Worm (Caenorhabditis elegans) whole organism, young adult: ENCODE data around the gene F59B10.5.
A peak's percentile ranks its signal among the peaks of the same experiment; 100 is the strongest.

Experiments
- C06A6.2 ChIP-seq: fragments of 200-800 bp; sonication (Bioruptor generic); conservative IDR thresholded peaks from 2 replicates; pipeline ENCODE4 v1.3.6; 2022; ENCODE audit warnings: missing genetic modification characterization, missing compliant biosample characterization
- F22D6.2 ChIP-seq: sonication (generic microtip); optimal IDR thresholded peaks from 2 replicates; lab custom pipeline; 2016; ENCODE audit warnings: mild to moderate bottlenecking, missing genetic modification characterization, missing compliant biosample characterization
- F33H1.4 ChIP-seq: fragments of 200-800 bp; sonication (Bioruptor generic); IDR thresholded peaks from 2 replicates; pipeline ENCODE4 v1.3.6; 2022; ENCODE audit warnings: missing genetic modification reagents, missing genetic modification characterization, missing compliant biosample characterization
- F37B4.10 ChIP-seq: fragments of 200-800 bp; sonication (Bioruptor generic); IDR thresholded peaks from 2 replicates; pipeline ENCODE4 v1.3.6; 2022; ENCODE audit warnings: missing genetic modification characterization, missing compliant biosample characterization
- F55B11.4 ChIP-seq: sonication (generic microtip); optimal IDR thresholded peaks from 2 replicates; lab custom pipeline; 2016; ENCODE audit warnings: missing compliant biosample characterization, missing genetic modification characterization, borderline replicate concordance; ENCODE audit not compliant: insufficient read depth
- K11D2.4 ChIP-seq: fragments of 200-800 bp; sonication (Bioruptor generic); IDR thresholded peaks from 2 replicates; pipeline ENCODE4 v1.3.6; 2022; ENCODE audit warnings: missing genetic modification reagents, missing genetic modification characterization, missing compliant biosample characterization
- Y79H2A.3 ChIP-seq: fragments of 200-800 bp; sonication (Bioruptor generic); conservative IDR thresholded peaks from 2 replicates; pipeline ENCODE4 v1.3.6; 2022; ENCODE audit warnings: missing genetic modification reagents, missing genetic modification characterization, missing compliant biosample characterization
- Y95B8A.8 ChIP-seq: fragments of 200-800 bp; sonication (Bioruptor generic); IDR thresholded peaks from 2 replicates; pipeline ENCODE4 v1.3.6; 2022; ENCODE audit warnings: missing genetic modification reagents, missing genetic modification characterization, missing compliant biosample characterization
- ZK185.1 ChIP-seq: sonication (generic microtip); optimal IDR thresholded peaks from 2 replicates; lab custom pipeline; 2016; ENCODE audit warnings: mild to moderate bottlenecking, missing genetic modification characterization, missing compliant biosample characterization; ENCODE audit not compliant: poor library complexity, severe bottlenecking
- aptf-2 ChIP-seq: fragments of 200-800 bp; sonication (Bioruptor generic); conservative IDR thresholded peaks from 2 replicates; pipeline ENCODE4 v1.3.6; 2022; ENCODE audit warnings: missing genetic modification reagents, missing genetic modification characterization, missing compliant biosample characterization
- athp-1 ChIP-seq: sonication (generic microtip); optimal IDR thresholded peaks from 2 replicates; lab custom pipeline; 2017; ENCODE audit warnings: mild to moderate bottlenecking, missing genetic modification characterization, missing compliant biosample characterization
- attf-5 ChIP-seq: fragments of 200-800 bp; sonication (Bioruptor generic); optimal IDR thresholded peaks from 2 replicates; lab custom pipeline; 2018; ENCODE audit warnings: mild to moderate bottlenecking, missing genetic modification characterization, missing compliant biosample characterization
- attf-6 ChIP-seq: fragments of 200-800 bp; sonication (Bioruptor generic); IDR thresholded peaks from 2 replicates; pipeline ENCODE4 v1.3.6; 2022; ENCODE audit warnings: missing genetic modification reagents, missing genetic modification characterization, missing compliant biosample characterization
- bed-1 ChIP-seq: fragments of 200-800 bp; sonication (Bioruptor generic); IDR thresholded peaks from 2 replicates; pipeline ENCODE4 v1.3.6; 2022; ENCODE audit warnings: missing genetic modification reagents, missing genetic modification characterization, missing compliant biosample characterization
- ccch-3 ChIP-seq: fragments of 200-800 bp; sonication (Bioruptor generic); optimal IDR thresholded peaks from 2 replicates; lab custom pipeline; 2018; ENCODE audit warnings: mild to moderate bottlenecking, missing genetic modification characterization, missing compliant biosample characterization
- cebp-1 ChIP-seq, 2 experiments: fragments of 200-800 bp in 1 of 2; sonication (Bioruptor generic) in 1 of 2; sonication (generic microtip) in 1 of 2; IDR thresholded peaks in 1 of 2; optimal IDR thresholded peaks in 1 of 2; 2 replicates each; pipeline versions ENCODE4 v1.3.6 to Lab custom; 2017 to 2022; ENCODE audit warnings: missing compliant biosample characterization in 2 of 2, missing genetic modification characterization in 2 of 2, mild to moderate bottlenecking in 1 of 2, missing genetic modification reagents in 1 of 2, moderate library complexity in 1 of 2
- cebp-2 ChIP-seq: fragments of 200-800 bp; sonication (Bioruptor generic); IDR thresholded peaks from 2 replicates; pipeline ENCODE4 v1.3.6; 2022; ENCODE audit warnings: missing genetic modification characterization, missing compliant biosample characterization
- ceh-27 ChIP-seq: fragments of 200-800 bp; sonication (Bioruptor generic); optimal IDR thresholded peaks from 2 replicates; lab custom pipeline; 2018; ENCODE audit warnings: mild to moderate bottlenecking, missing genetic modification characterization, moderate library complexity, missing compliant biosample characterization
- ceh-91 ChIP-seq: fragments of 200-800 bp; sonication (Bioruptor generic); IDR thresholded peaks from 2 replicates; pipeline ENCODE4 v1.3.6; 2022; ENCODE audit warnings: missing genetic modification reagents, missing genetic modification characterization, missing compliant biosample characterization
- die-1 ChIP-seq: sonication (generic microtip); optimal IDR thresholded peaks from 2 replicates; lab custom pipeline; 2016; ENCODE audit warnings: missing genotype, mild to moderate bottlenecking, missing genetic modification characterization, missing compliant biosample characterization
- dpff-1 ChIP-seq: sonication (generic microtip); optimal IDR thresholded peaks from 2 replicates; lab custom pipeline; 2017; ENCODE audit warnings: mild to moderate bottlenecking, missing genetic modification characterization, missing compliant biosample characterization
- egl-44 ChIP-seq: fragments of 200-800 bp; sonication (Bioruptor generic); IDR thresholded peaks from 2 replicates; pipeline ENCODE4 v1.3.6; 2022; ENCODE audit warnings: missing genetic modification reagents, missing genetic modification characterization, missing compliant biosample characterization
- ekl-4 ChIP-seq: fragments of 200-800 bp; sonication (Bioruptor generic); IDR thresholded peaks from 2 replicates; pipeline ENCODE4 v1.3.6; 2022; ENCODE audit warnings: missing genetic modification reagents, missing genetic modification characterization, missing compliant biosample characterization
- fkh-3 ChIP-seq: sonication (generic microtip); optimal IDR thresholded peaks from 2 replicates; lab custom pipeline; 2016; ENCODE audit warnings: mild to moderate bottlenecking, missing genetic modification characterization, missing compliant biosample characterization
- gei-17 ChIP-seq: fragments of 200-800 bp; sonication (Bioruptor generic); optimal IDR thresholded peaks from 2 replicates; lab custom pipeline; 2018; ENCODE audit warnings: mild to moderate bottlenecking, missing genetic modification characterization, missing compliant biosample characterization
- lin-54 ChIP-seq: fragments of 200-800 bp; sonication (Bioruptor generic); optimal IDR thresholded peaks from 2 replicates; lab custom pipeline; 2018; ENCODE audit warnings: mild to moderate bottlenecking, missing genetic modification characterization, missing compliant biosample characterization
- lir-1 ChIP-seq: fragments of 200-800 bp; sonication (Bioruptor generic); conservative IDR thresholded peaks from 2 replicates; pipeline ENCODE4 v1.3.6; 2022; ENCODE audit warnings: missing genetic modification reagents, missing genetic modification characterization, missing compliant biosample characterization
- lsl-1 ChIP-seq: fragments of 200-800 bp; sonication (Bioruptor generic); optimal IDR thresholded peaks from 2 replicates; lab custom pipeline; 2018; ENCODE audit warnings: mild to moderate bottlenecking, missing genetic modification characterization, moderate library complexity, missing compliant biosample characterization
- lsy-27 ChIP-seq: sonication (generic microtip); optimal IDR thresholded peaks from 2 replicates; lab custom pipeline; 2017; ENCODE audit warnings: missing genetic modification characterization, mild to moderate bottlenecking, missing compliant biosample characterization, antibody characterized with exemption, missing genotype, borderline replicate concordance; ENCODE audit not compliant: insufficient read depth
- madf-3 ChIP-seq: fragments of 200-800 bp; sonication (Bioruptor generic); IDR thresholded peaks from 2 replicates; pipeline ENCODE4 v1.3.6; 2022; ENCODE audit warnings: missing genetic modification reagents, missing genetic modification characterization, missing compliant biosample characterization
- mel-28 ChIP-seq: sonication (generic microtip); optimal IDR thresholded peaks from 2 replicates; lab custom pipeline; 2016; ENCODE audit warnings: borderline replicate concordance, mild to moderate bottlenecking, missing genetic modification characterization, missing compliant biosample characterization
- nhr-90 ChIP-seq: sonication (generic microtip); optimal IDR thresholded peaks from 2 replicates; lab custom pipeline; 2016; ENCODE audit warnings: missing genotype, mild to moderate bottlenecking, missing genetic modification characterization, missing compliant biosample characterization
- repo-1 ChIP-seq: sonication (generic microtip); optimal IDR thresholded peaks from 2 replicates; lab custom pipeline; 2017; ENCODE audit warnings: mild to moderate bottlenecking, missing genetic modification characterization, missing compliant biosample characterization
- rpc-1 ChIP-seq, 2 experiments: fragments of 150-350 bp in 1 of 2; sonication (generic microtip) in 1 of 2; optimal IDR thresholded peaks; 2 replicates each; lab custom pipeline; 2014 to 2018; ENCODE audit warnings: missing biosample characterization in 1 of 2, missing genetic modification characterization in 1 of 2, missing genetic modification reagents in 1 of 2, missing genotype in 1 of 2
- sdz-38 ChIP-seq: sonication (generic microtip); optimal IDR thresholded peaks from 2 replicates; lab custom pipeline; 2016; ENCODE audit warnings: missing genotype, missing genetic modification characterization, missing compliant biosample characterization
- snpc-3.4 ChIP-seq: sonication (generic microtip); optimal IDR thresholded peaks from 2 replicates; lab custom pipeline; 2017; ENCODE audit warnings: missing genetic modification characterization, mild to moderate bottlenecking, missing compliant biosample characterization, antibody characterized with exemption, moderate library complexity, missing genotype, missing genetic modification reagents
- snpc-4 ChIP-seq, 5 experiments: fragments of 150-350 bp in 1 of 5; sonication (generic microtip) in 4 of 5; optimal IDR thresholded peaks; 2 replicates each; lab custom pipeline; 2014 to 2018; ENCODE audit warnings: missing genetic modification characterization in 5 of 5, missing biosample characterization in 3 of 5, antibody characterized with exemption in 2 of 5, mild to moderate bottlenecking in 2 of 5, missing compliant biosample characterization in 2 of 5, missing genotype in 2 of 5, moderate library complexity in 2 of 5, missing genetic modification reagents in 1 of 5
- tlf-1 ChIP-seq: fragments of 200-800 bp; sonication (Bioruptor generic); optimal IDR thresholded peaks from 2 replicates; lab custom pipeline; 2018; ENCODE audit warnings: mild to moderate bottlenecking, missing genetic modification characterization, missing compliant biosample characterization
- unc-130 ChIP-seq: sonication (generic microtip); optimal IDR thresholded peaks from 2 replicates; lab custom pipeline; 2016; ENCODE audit warnings: missing genetic modification reagents, missing genetic modification characterization, missing compliant biosample characterization
- unc-62 ChIP-seq: fragments of 150-350 bp; optimal IDR thresholded peaks from 2 replicates; lab custom pipeline; 2014; ENCODE audit warnings: missing biosample characterization, missing genetic modification reagents, missing genetic modification characterization
- zfh-2 ChIP-seq: fragments of 200-800 bp; sonication (Bioruptor generic); conservative IDR thresholded peaks from 2 replicates; pipeline ENCODE4 v1.3.6; 2022; ENCODE audit warnings: missing genetic modification reagents, missing genetic modification characterization, missing compliant biosample characterization
- zim-3 ChIP-seq: sonication (generic microtip); optimal IDR thresholded peaks from 2 replicates; lab custom pipeline; 2017; ENCODE audit warnings: mild to moderate bottlenecking, missing genetic modification characterization, moderate library complexity, missing compliant biosample characterization
- ztf-22 ChIP-seq: fragments of 200-800 bp; sonication (Bioruptor generic); optimal IDR thresholded peaks from 2 replicates; lab custom pipeline; 2018; ENCODE audit warnings: mild to moderate bottlenecking, missing genetic modification characterization, moderate library complexity, missing compliant biosample characterization

Gene F59B10.5

DNA sequence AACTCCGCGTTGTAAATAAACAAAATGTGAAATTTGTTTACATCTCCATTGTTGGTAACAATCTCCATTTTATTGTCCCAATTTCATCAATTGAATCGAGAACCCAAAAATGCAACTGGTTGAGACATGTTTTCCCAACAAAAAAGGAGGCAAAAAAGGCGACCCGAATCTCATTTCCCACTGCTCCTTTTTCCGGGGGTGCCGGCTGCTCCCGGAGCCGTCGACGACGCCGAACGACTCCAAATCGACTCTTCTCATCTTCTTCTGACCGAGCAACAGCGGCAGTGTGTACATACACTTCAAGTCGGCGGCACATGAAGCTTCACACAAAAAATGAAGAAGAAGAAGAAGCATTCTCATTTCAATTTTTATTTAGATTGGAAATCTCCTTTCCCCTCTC is 43.0 kb upstream of the F59B10.5 start:
- TF ChIP-seq zfh-2 (GFP tag; lab: Robert Waterston, UW) (peak; percentile 59), attf-5 (GFP tag; lab: Kevin White, UChicago) (no peak), egl-44 (no peak), unc-130 (GFP tag; lab: Kevin White, UChicago) (no peak), cebp-1 (GFP tag; IDR thresholded peaks at IDR 0.05; lab: Robert Waterston, UW) (no peak), cebp-1 (tag; optimal IDR thresholded peaks at IDR 0.05; lab: Kevin White, UChicago) (no peak), Y79H2A.3 (GFP tag; lab: Robert Waterston, UW) (no peak), sdz-38 (tag; lab: Kevin White, UChicago) (no peak), F37B4.10 (GFP tag; lab: Robert Waterston, UW) (no peak)

DNA sequence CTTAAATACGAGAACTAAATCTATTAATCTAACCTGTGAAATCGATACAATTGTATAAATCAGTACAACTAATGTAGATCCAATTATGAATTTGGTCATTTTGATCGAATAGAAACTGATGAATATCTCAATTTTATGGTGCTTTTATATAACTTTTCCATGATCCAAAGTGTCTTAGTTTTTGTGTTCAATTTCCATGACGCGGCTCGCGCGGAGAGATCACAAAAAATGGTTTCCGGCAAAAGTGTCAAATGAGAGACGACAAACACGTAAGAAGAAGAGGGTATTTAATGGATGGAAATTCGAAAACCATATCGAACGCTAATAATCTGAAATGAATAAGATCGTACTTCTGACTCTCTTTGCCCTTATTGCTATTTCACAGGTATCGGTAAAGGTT is 41.1 kb upstream of the F59B10.5 start, which contains the start of the genes C06A1.6 and C06A1.7:
C06A1.6 (minus strand) TSS at position 101 of the 400 bp plus-strand sequence.
C06A1.7 (plus strand) TSS at position 314 of the 400 bp plus-strand sequence.
- TF ChIP-seq snpc-3.4 (no peak), snpc-4 (GFP tag; optimal IDR thresholded peaks at IDR 0.05; lab: Kevin White, UChicago) (no peak), snpc-4 (tag; optimal IDR thresholded peaks at IDR 0.05; lab: Kevin White, UChicago) (no peak), ztf-22 (GFP tag; lab: Kevin White, UChicago) (no peak), ceh-91 (GFP tag; lab: Robert Waterston, UW) (no peak), ZK185.1 (no peak), lin-54 (no peak), K11D2.4 (GFP tag; lab: Robert Waterston, UW) (no peak), cebp-2 (GFP tag; lab: Robert Waterston, UW) (no peak), Y95B8A.8 (no peak), lsy-27 (tag; lab: Kevin White, UChicago) (no peak), fkh-3 (tag; lab: Kevin White, UChicago) (no peak), unc-62 (no peak), bed-1 (GFP tag; lab: Robert Waterston, UW) (no peak), cebp-1 (GFP tag; IDR thresholded peaks at IDR 0.05; lab: Robert Waterston, UW) (no peak), cebp-1 (tag; optimal IDR thresholded peaks at IDR 0.05; lab: Kevin White, UChicago) (no peak), lir-1 (GFP tag; lab: Robert Waterston, UW) (no peak)

DNA sequence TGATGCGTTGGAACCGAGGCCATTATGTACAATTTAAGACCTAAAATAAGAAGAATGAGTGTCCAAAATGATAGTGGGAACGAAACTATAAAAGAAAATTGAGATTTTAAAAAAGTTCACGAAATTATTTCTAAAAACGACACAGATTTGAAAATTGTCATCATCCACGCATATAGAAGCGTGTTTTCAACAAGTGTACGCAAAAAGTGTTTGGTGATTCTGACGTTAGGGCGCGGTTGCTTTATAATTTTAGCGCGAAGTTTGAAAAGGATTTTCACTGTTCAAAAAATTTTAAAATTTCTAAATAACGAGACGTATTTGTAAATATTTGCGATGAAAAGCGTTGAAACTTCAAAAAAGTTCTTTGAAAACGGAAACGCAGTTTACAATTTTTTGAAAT is 39.9 kb upstream of the F59B10.5 start, which contains the start of gene cdc-48.1:
cdc-48.1 (minus strand) TSS at position 40 of the 400 bp plus-strand sequence.
- TF ChIP-seq rpc-1 (optimal IDR thresholded peaks at IDR 0.05; lab: Kevin White, UChicago) = peak; percentile 18
- peak; percentile 14 for TF ChIP-seq rpc-1 (tag; optimal IDR thresholded peaks at IDR 0.05; lab: Kevin White, UChicago)
- TF ChIP-seq madf-3 (GFP tag; lab: Robert Waterston, UW) = peak; percentile 98
- TF ChIP-seq zim-3 (tag; lab: Kevin White, UChicago) = peak; percentile 96
- peak; percentile 100 for TF ChIP-seq tlf-1 (GFP tag; lab: Kevin White, UChicago)
- TF ChIP-seq athp-1 (tag; lab: Kevin White, UChicago) = peak; percentile 100
- TF ChIP-seq F33H1.4 = peak; percentile 96
- TF ChIP-seq F55B11.4 = no peak
- TF ChIP-seq aptf-2 (GFP tag; lab: Robert Waterston, UW) = peak; percentile 90
- TF ChIP-seq sdz-38 (tag; lab: Kevin White, UChicago) = no peak
- TF ChIP-seq ceh-27 (GFP tag; lab: Kevin White, UChicago) = peak; percentile 100
- peak; percentile 99 for TF ChIP-seq ekl-4
- peak; percentile 97 for TF ChIP-seq nhr-90
- TF ChIP-seq ZK185.1 = peak; percentile 99
- TF ChIP-seq die-1 (tag; lab: Kevin White, UChicago) = peak; percentile 89
- peak; percentile 91 for TF ChIP-seq snpc-4 (GFP tag; optimal IDR thresholded peaks at IDR 0.05; lab: Kevin White, UChicago)
- TF ChIP-seq snpc-4 (tag; optimal IDR thresholded peaks at IDR 0.05; lab: Kevin White, UChicago) = peak; percentile 92 to 95 (median 93)
- TF ChIP-seq F22D6.2 (tag; lab: Kevin White, UChicago) = peak; percentile 95
- TF ChIP-seq mel-28 (tag; lab: Kevin White, UChicago) = peak; percentile 82
- TF ChIP-seq lsl-1 = peak; percentile 96
- TF ChIP-seq repo-1 (tag; lab: Kevin White, UChicago) = peak; percentile 98
- TF ChIP-seq gei-17 (GFP tag; lab: Kevin White, UChicago) = peak; percentile 91
- TF ChIP-seq dpff-1 (tag; lab: Kevin White, UChicago) = peak; percentile 11
- peak; percentile 92 for TF ChIP-seq attf-6
- peak; percentile 84 for TF ChIP-seq ccch-3 (GFP tag; lab: Kevin White, UChicago)
- peak; percentile 98 for TF ChIP-seq C06A6.2
